Fruit fly (Drosophila melanogaster): ENCODE data around the gene PVRAP.

- no peak for TF ChIP-seq psq (GFP tag; optimal IDR thresholded peaks at IDR 0.05)
- TF ChIP-seq ems (GFP tag; optimal IDR thresholded peaks at IDR 0.05), result no peak
- TF ChIP-seq CG5953 (GFP tag; IDR thresholded peaks at IDR 0.05), result no peak
- no peak for TF ChIP-seq CG14050 (GFP tag; IDR thresholded peaks at IDR 0.05)
- no peak for TF ChIP-seq CG8765 (GFP tag; IDR thresholded peaks at IDR 0.05)
- TF ChIP-seq NC2α (GFP tag; optimal IDR thresholded peaks at IDR 0.05), result no peak
- no peak for TF ChIP-seq CG4424 (GFP tag; optimal IDR thresholded peaks at IDR 0.05)
- no peak for TF ChIP-seq shn (GFP tag; optimal IDR thresholded peaks at IDR 0.05)
- no peak for TF ChIP-seq CG33213 (GFP tag; optimal IDR thresholded peaks at IDR 0.05)
- TF ChIP-seq phol (tag; optimal IDR thresholded peaks at IDR 0.05), result no peak
- TF ChIP-seq odd (GFP tag; optimal IDR thresholded peaks at IDR 0.05), result no peak
- no peak for TF ChIP-seq gfzf (GFP tag; optimal IDR thresholded peaks at IDR 0.05)
Observed at dm6 chr3L:5979460-5979859, 17.5 kb upstream of the PVRAP start.

Data from whole organism, embryonic.